Fruit fly (Drosophila melanogaster) whole organism, wandering third instar larva: ENCODE measurements around the gene cav.

Experiments
- Dfd ChIP-seq: fragments of >200 bp; optimal IDR thresholded peaks from 2 replicates; lab custom pipeline; 2017; ENCODE audit warnings: missing biosample characterization, missing genetic modification characterization
- HLH106 ChIP-seq: fragments of 200-800 bp; optimal IDR thresholded peaks from 3 replicates; lab custom pipeline; 2019; ENCODE audit warnings: missing biosample characterization, mild to moderate bottlenecking, missing genetic modification characterization, moderate library complexity
- Hr78 ChIP-seq: fragments of >200 bp; optimal IDR thresholded peaks from 2 replicates; lab custom pipeline; 2017; ENCODE audit warnings: missing biosample characterization, missing genetic modification characterization
- Mio ChIP-seq: sonication (Bioruptor generic); optimal IDR thresholded peaks from 2 replicates; lab custom pipeline; 2016; ENCODE audit warnings: missing biosample characterization, missing genetic modification characterization
- Myc ChIP-seq: fragments of >200 bp; optimal IDR thresholded peaks from 2 replicates; lab custom pipeline; 2017
- OdsH ChIP-seq: fragments of 200-800 bp; sonication (Bioruptor generic); optimal IDR thresholded peaks from 2 replicates; lab custom pipeline; 2016; ENCODE audit warnings: missing biosample characterization, mild to moderate bottlenecking, missing genetic modification characterization
- dmrt93B ChIP-seq: fragments of 200-800 bp; sonication (Bioruptor generic); optimal IDR thresholded peaks from 2 replicates; lab custom pipeline; 2018; ENCODE audit warnings: missing biosample characterization, mild to moderate bottlenecking, missing genetic modification characterization
- foxo ChIP-seq, 2 experiments: fragments of 200-800 bp; sonication (Bioruptor generic); optimal IDR thresholded peaks; 2 replicates in 1 of 2; 3 replicates in 1 of 2; lab custom pipeline; 2016 to 2017; ENCODE audit warnings: missing biosample characterization in 2 of 2, missing genetic modification characterization in 2 of 2
- lola ChIP-seq: fragments of >200 bp; optimal IDR thresholded peaks from 2 replicates; lab custom pipeline; 2017; ENCODE audit warnings: missing biosample characterization, missing genetic modification characterization
- pan ChIP-seq: fragments of >200 bp; optimal IDR thresholded peaks from 2 replicates; lab custom pipeline; 2017
- sage ChIP-seq: fragments of 200-800 bp; sonication (Bioruptor generic); optimal IDR thresholded peaks from 2 replicates; lab custom pipeline; 2016; ENCODE audit warnings: missing biosample characterization, mild to moderate bottlenecking, missing genetic modification characterization
- tai ChIP-seq: sonication (Bioruptor generic); optimal IDR thresholded peaks from 2 replicates; lab custom pipeline; 2016; ENCODE audit warnings: missing biosample characterization, missing genetic modification characterization
- woc ChIP-seq: sonication (Bioruptor generic); optimal IDR thresholded peaks from 2 replicates; lab custom pipeline; 2016; ENCODE audit warnings: missing biosample characterization, mild to moderate bottlenecking, missing genetic modification characterization

dm6 chr3R:24203426-24203825, 17.5 kb upstream of the cav start:
- TF ChIP-seq HLH106 (tag; lab: Kevin White, UChicago), result peak; percentile 67
- TF ChIP-seq tai, result no peak
- peak; percentile 66 for TF ChIP-seq dmrt93B (GFP tag; lab: Kevin White, UChicago)
- no peak for TF ChIP-seq Mio
- no peak for TF ChIP-seq lola (GFP tag; lab: Kevin White, UChicago)
- peak; percentile 61 for TF ChIP-seq sage (GFP tag; lab: Kevin White, UChicago)
- TF ChIP-seq foxo (GFP tag; optimal IDR thresholded peaks at IDR 0.05; lab: Kevin White, UChicago), result peak in 1 of 2 experiments; percentile 76
- TF ChIP-seq OdsH, result peak; percentile 74
- no peak for TF ChIP-seq Dfd (GFP tag; lab: Kevin White, UChicago)
- no peak for TF ChIP-seq pan (lab: Kevin White, UChicago)
- TF ChIP-seq Myc (lab: Kevin White, UChicago), result no peak
- TF ChIP-seq woc (GFP tag; lab: Kevin White, UChicago), result peak; percentile 81
- TF ChIP-seq Hr78, result no peak
